Fruit fly (Drosophila melanogaster) whole organism, embryonic: Measurements from ENCODE around the gene Klp64D.

ENCODE experiments used
- CG14014 ChIP-seq: fragments of 200-800 bp; sonication (Bioruptor generic); IDR thresholded peaks from 2 replicates; pipeline ENCODE4 v1.3.6; 2022; ENCODE audit warnings: missing biosample characterization, missing genetic modification characterization
- CG3065 ChIP-seq: fragments of 200-800 bp; sonication (Bioruptor generic); optimal IDR thresholded peaks from 2 replicates; lab custom pipeline; 2016; ENCODE audit warnings: missing biosample characterization, missing genetic modification characterization
- CG4854 ChIP-seq: fragments of 200-800 bp; sonication (Bioruptor generic); optimal IDR thresholded peaks from 2 replicates; lab custom pipeline; 2016; ENCODE audit warnings: missing biosample characterization, missing genetic modification characterization, inconsistent platforms
- Dll ChIP-seq: fragments of 200-800 bp; sonication (Bioruptor generic); IDR thresholded peaks from 4 replicates; pipeline ENCODE4 v1.3.6; 2022; ENCODE audit warnings: missing biosample characterization, missing genetic modification characterization; ENCODE audit not compliant: partially characterized antibody

dm6 chr3L:5327821-5328220, 31.4 kb downstream of the Klp64D start:
- TF ChIP-seq CG14014 (no peak), Dll (GFP tag; lab: Robert Waterston, UW) (no peak), CG4854 (GFP tag; lab: Kevin White, UChicago) (no peak), CG3065 (GFP tag; lab: Kevin White, UChicago) (no peak)
